Fruit fly (Drosophila melanogaster): ENCODE data around the gene vret.

Gene vret

dm6 chr3R:22767599-22767998 lies 22.2 kb upstream of the vret start, which contains the start of gene CG13841:
Gene CG13841, minus strand, starts transcription at chr3R:22767699.
- TF ChIP-seq crp (GFP tag; optimal IDR thresholded peaks at IDR 0.05) (no peak), HLH3B (GFP tag; IDR thresholded peaks at IDR 0.05) (no peak), sens (GFP tag) (peak; percentile 38), Gug (GFP tag; IDR thresholded peaks at IDR 0.05) (no peak), kni (GFP tag; optimal IDR thresholded peaks at IDR 0.05) (no peak), CG7786 (GFP tag; optimal IDR thresholded peaks at IDR 0.05) (no peak), crol (GFP tag; IDR thresholded peaks at IDR 0.05) (no peak), E2f1 (GFP tag; IDR thresholded peaks at IDR 0.05) (no peak)

- TF ChIP-seq CG2199 (GFP tag; IDR thresholded peaks at IDR 0.05) (no peak), Ets65A (GFP tag) (peak; percentile 23)
Observed at dm6 chr3R:22766072-22766471, 20.7 kb upstream of the vret start, which contains the start of gene Nepl15. Gene Nepl15, minus strand, starts transcription at chr3R:22766172.

dm6 chr3R:22763587-22763986 lies 18.2 kb upstream of the vret start, which contains the start of gene Nepl14:
Gene Nepl14, minus strand, starts transcription at chr3R:22763711.
- no peak for TF ChIP-seq abd-A (tag; optimal IDR thresholded peaks at IDR 0.05)
- peak; percentile 46 for TF ChIP-seq CG34376 (GFP tag; optimal IDR thresholded peaks at IDR 0.05)

- TF ChIP-seq sug (tag; optimal IDR thresholded peaks at IDR 0.05): peak; percentile 0
- TF ChIP-seq CG6689 (GFP tag; IDR thresholded peaks at IDR 0.05): no peak
- TF ChIP-seq CG34376 (GFP tag; optimal IDR thresholded peaks at IDR 0.05): peak; percentile 52
Observed at dm6 chr3R:22760988-22761387, 15.6 kb upstream of the vret start, which contains the start of gene Nepl13. Gene Nepl13, minus strand, starts transcription at chr3R:22761076.

- TF ChIP-seq Camta (GFP tag; optimal IDR thresholded peaks at IDR 0.05) (no peak), caup (GFP tag; optimal IDR thresholded peaks at IDR 0.05; ENCODE audit: severe bottlenecking) (no peak), oc (tag; optimal IDR thresholded peaks at IDR 0.05) (peak; percentile 77), D19B (GFP tag; optimal IDR thresholded peaks at IDR 0.05) (no peak), Stat92E (GFP tag; optimal IDR thresholded peaks at IDR 0.05) (no peak), Pdp1 (GFP tag; optimal IDR thresholded peaks at IDR 0.05) (peak in 1 of 2 experiments; percentile 78), sens (GFP tag) (peak; percentile 26)
Observed at dm6 chr3R:22757117-22757516, 11.7 kb upstream of the vret start.

dm6 chr3R:22756289-22756688 lies 10.9 kb upstream of the vret start:
- peak; percentile 4 for TF ChIP-seq Blimp-1 (GFP tag; optimal IDR thresholded peaks at IDR 0.05)
- peak; percentile 22 for TF ChIP-seq Asciz (GFP tag; optimal IDR thresholded peaks at IDR 0.05)
- TF ChIP-seq odd (GFP tag; optimal IDR thresholded peaks at IDR 0.05): no peak
- peak; percentile 50 for TF ChIP-seq sens (GFP tag)
- TF ChIP-seq onecut (GFP tag; IDR thresholded peaks at IDR 0.05): peak; percentile 5; the same call in 1 of the 2 replicates
- TF ChIP-seq CG6254 (GFP tag; optimal IDR thresholded peaks at IDR 0.05): no peak
- TF ChIP-seq hkb (optimal IDR thresholded peaks at IDR 0.05): no peak
- peak; percentile 40 for TF ChIP-seq hkb (GFP tag; IDR thresholded peaks at IDR 0.05)
- TF ChIP-seq Side (GFP tag; optimal IDR thresholded peaks at IDR 0.05): no peak
- no peak for TF ChIP-seq Gsc (GFP tag; IDR thresholded peaks at IDR 0.05)
- TF ChIP-seq fu2 (GFP tag; optimal IDR thresholded peaks at IDR 0.05): no peak
- no peak for TF ChIP-seq lmd (GFP tag; IDR thresholded peaks at IDR 0.05)
- peak; percentile 4 for TF ChIP-seq MTF-1 (GFP tag; optimal IDR thresholded peaks at IDR 0.05; ENCODE audit: borderline replicate concordance)
- TF ChIP-seq so (GFP tag; IDR thresholded peaks at IDR 0.05): peak; percentile 63; the same call in 1 of the 3 replicates
- no peak for TF ChIP-seq B-H1 (GFP tag; IDR thresholded peaks at IDR 0.05)
- TF ChIP-seq CG13894 (tag; optimal IDR thresholded peaks at IDR 0.05): peak; percentile 9
- peak; percentile 6 for TF ChIP-seq CG8281 (tag; optimal IDR thresholded peaks at IDR 0.05)
- no peak for TF ChIP-seq CG10959 (GFP tag; IDR thresholded peaks at IDR 0.05)
- TF ChIP-seq dmrt99B (tag; optimal IDR thresholded peaks at IDR 0.05): peak; percentile 18
- TF ChIP-seq stc (GFP tag; IDR thresholded peaks at IDR 0.05): no peak
- TF ChIP-seq Taf1 (GFP tag; IDR thresholded peaks at IDR 0.05): no peak
- peak; percentile 28 for TF ChIP-seq CG6765 (GFP tag; optimal IDR thresholded peaks at IDR 0.05)
- TF ChIP-seq E2f2 (GFP tag; IDR thresholded peaks at IDR 0.05): no peak

Data from whole organism, embryonic.